Worm (Caenorhabditis elegans) whole organism, L4 larva: ENCODE results near the gene T21H3.1.
A peak's percentile ranks its signal among the peaks of the same experiment; 100 is the strongest.

Experiments
- F44E2.7 ChIP-seq: fragments of 200-800 bp; sonication (Bioruptor generic); IDR thresholded peaks from 2 replicates; pipeline ENCODE4 v2.1.2; 2022; ENCODE audit warnings: missing genetic modification characterization, missing compliant biosample characterization
- T20F7.1 ChIP-seq: fragments of 200-800 bp; sonication (Bioruptor generic); optimal IDR thresholded peaks from 2 replicates; lab custom pipeline; 2018; ENCODE audit warnings: mild to moderate bottlenecking, missing genetic modification characterization, missing compliant biosample characterization
- Y5F2A.4 ChIP-seq: fragments of 200-800 bp; sonication (Bioruptor generic); optimal IDR thresholded peaks from 2 replicates; lab custom pipeline; 2018; ENCODE audit warnings: mild to moderate bottlenecking, missing genetic modification characterization, missing compliant biosample characterization
- Y75B8A.6 ChIP-seq: fragments of 200-800 bp; sonication (Bioruptor generic); IDR thresholded peaks from 2 replicates; pipeline ENCODE4 v1.3.6; 2022; ENCODE audit warnings: missing genetic modification reagents, missing genetic modification characterization, missing compliant biosample characterization
- ZK337.2 ChIP-seq: fragments of 200-800 bp; sonication (Bioruptor generic); IDR thresholded peaks from 2 replicates; pipeline ENCODE4 v1.3.6; 2022; ENCODE audit warnings: missing genetic modification reagents, missing genetic modification characterization, missing compliant biosample characterization
- ZK546.5 ChIP-seq, 2 experiments: sonication (generic microtip); optimal IDR thresholded peaks; 2 replicates each; lab custom pipeline; 2017; ENCODE audit warnings: missing biosample characterization in 2 of 2, missing genetic modification characterization in 2 of 2
- aly-2 ChIP-seq: sonication (generic microtip); optimal IDR thresholded peaks from 2 replicates; lab custom pipeline; 2018; ENCODE audit warnings: missing biosample characterization, missing genetic modification characterization
- ama-1 ChIP-seq: fragments of 150-350 bp; optimal IDR thresholded peaks from 2 replicates; lab custom pipeline; 2014; ENCODE audit warnings: inconsistent platforms, mixed read lengths
- arid-1 ChIP-seq: fragments of 200-800 bp; sonication (Bioruptor generic); conservative IDR thresholded peaks from 2 replicates; pipeline ENCODE4 v1.3.6; 2022; ENCODE audit warnings: missing genetic modification reagents, missing genetic modification characterization, missing compliant biosample characterization
- ceh-44 ChIP-seq: fragments of 200-800 bp; sonication (Bioruptor generic); IDR thresholded peaks from 2 replicates; pipeline ENCODE4 v1.3.6; 2022; ENCODE audit warnings: missing genetic modification reagents, missing genetic modification characterization, missing compliant biosample characterization
- ceh-62 ChIP-seq: sonication (generic microtip); optimal IDR thresholded peaks from 2 replicates; lab custom pipeline; 2017; ENCODE audit warnings: missing biosample characterization, missing genetic modification characterization
- ceh-82 ChIP-seq: sonication (generic microtip); optimal IDR thresholded peaks from 2 replicates; lab custom pipeline; 2017; ENCODE audit warnings: missing biosample characterization, missing genetic modification characterization
- daf-16 ChIP-seq, 3 experiments: sonication (generic microtip); optimal IDR thresholded peaks; 2 replicates each; lab custom pipeline; 2016 to 2017; ENCODE audit warnings: missing genetic modification characterization in 3 of 3, missing genetic modification reagents in 3 of 3, mild to moderate bottlenecking in 2 of 3, missing compliant biosample characterization in 2 of 3, missing biosample characterization in 1 of 3, moderate library complexity in 1 of 3
- daf-8 ChIP-seq: fragments of 200-800 bp; sonication (Bioruptor generic); IDR thresholded peaks from 2 replicates; pipeline ENCODE4 v1.3.6; 2022; ENCODE audit warnings: missing genetic modification characterization, missing compliant biosample characterization
- dmd-6 ChIP-seq: fragments of 200-800 bp; sonication (Bioruptor generic); IDR thresholded peaks from 2 replicates; pipeline ENCODE4 v1.3.6; 2022; ENCODE audit warnings: missing genetic modification reagents, missing genetic modification characterization, missing compliant biosample characterization
- dmd-8 ChIP-seq: fragments of 200-800 bp; sonication (Bioruptor generic); IDR thresholded peaks from 2 replicates; pipeline ENCODE4 v1.3.6; 2022; ENCODE audit warnings: missing genetic modification characterization, missing compliant biosample characterization
- dmd-9 ChIP-seq: fragments of 200-800 bp; sonication (Bioruptor generic); IDR thresholded peaks from 2 replicates; pipeline ENCODE4 v1.3.6; 2022; ENCODE audit warnings: missing genetic modification reagents, missing genetic modification characterization, missing compliant biosample characterization
- dve-1 ChIP-seq: sonication (generic microtip); optimal IDR thresholded peaks from 2 replicates; lab custom pipeline; 2017; ENCODE audit warnings: antibody characterized with exemption, mild to moderate bottlenecking, missing genetic modification characterization, missing compliant biosample characterization; ENCODE audit not compliant: insufficient read depth
- egl-27 ChIP-seq: sonication (generic microtip); optimal IDR thresholded peaks from 3 replicates; lab custom pipeline; 2017; ENCODE audit warnings: missing biosample characterization, missing genetic modification reagents, missing genetic modification characterization
- egl-43 ChIP-seq: fragments of 200-800 bp; sonication (Bioruptor generic); IDR thresholded peaks from 2 replicates; pipeline ENCODE4 v1.3.6; 2022; ENCODE audit warnings: missing genetic modification reagents, missing genetic modification characterization, missing compliant biosample characterization
- hlh-11 ChIP-seq: fragments of 200-800 bp; sonication (Bioruptor generic); optimal IDR thresholded peaks from 2 replicates; lab custom pipeline; 2018; ENCODE audit warnings: mild to moderate bottlenecking, missing genetic modification characterization, missing compliant biosample characterization
- lin-13 ChIP-seq: fragments of 150-350 bp; optimal IDR thresholded peaks from 2 replicates; lab custom pipeline; 2014; ENCODE audit warnings: missing biosample characterization, missing genetic modification reagents, missing genetic modification characterization
- lin-38 ChIP-seq: fragments of 200-800 bp; sonication (Bioruptor generic); IDR thresholded peaks from 2 replicates; pipeline ENCODE4 v1.3.6; 2022; ENCODE audit warnings: missing genetic modification reagents, missing genetic modification characterization, missing compliant biosample characterization
- lsy-2 ChIP-seq, 2 experiments: fragments of 150-350 bp in 1 of 2; sonication (generic microtip) in 1 of 2; optimal IDR thresholded peaks; 2 replicates each; lab custom pipeline; 2014 to 2017; ENCODE audit warnings: missing biosample characterization in 2 of 2, missing genetic modification characterization in 2 of 2
- mdl-1 ChIP-seq, 2 experiments: fragments of 150-350 bp in 1 of 2; sonication (generic microtip) in 1 of 2; optimal IDR thresholded peaks; 2 replicates each; lab custom pipeline; 2014 to 2017; ENCODE audit warnings: missing biosample characterization in 2 of 2, missing genetic modification characterization in 2 of 2
- mep-1 ChIP-seq: fragments of 150-350 bp; sonication (generic microtip); optimal IDR thresholded peaks from 3 replicates; lab custom pipeline; 2014; ENCODE audit warnings: missing biosample characterization, missing genetic modification characterization
- nhr-237 ChIP-seq: sonication (generic microtip); optimal IDR thresholded peaks from 2 replicates; lab custom pipeline; 2017; ENCODE audit warnings: missing biosample characterization, missing genetic modification characterization
- nhr-28 ChIP-seq: fragments of 150-350 bp; optimal IDR thresholded peaks from 2 replicates; lab custom pipeline; 2014; ENCODE audit warnings: missing biosample characterization, missing genetic modification characterization
- nhr-42 ChIP-seq: fragments of 200-800 bp; sonication (Bioruptor generic); IDR thresholded peaks from 2 replicates; pipeline ENCODE4 v1.3.6; 2022; ENCODE audit warnings: missing genetic modification characterization, missing compliant biosample characterization
- nhr-6 ChIP-seq: fragments of 150-350 bp; optimal IDR thresholded peaks from 2 replicates; lab custom pipeline; 2014; ENCODE audit warnings: missing biosample characterization, missing genetic modification characterization
- pqm-1 ChIP-seq: sonication (generic microtip); optimal IDR thresholded peaks from 2 replicates; lab custom pipeline; 2017; ENCODE audit warnings: missing biosample characterization, missing genetic modification characterization
- sdz-12 ChIP-seq: fragments of 200-800 bp; sonication (Bioruptor generic); optimal IDR thresholded peaks from 2 replicates; lab custom pipeline; 2018; ENCODE audit warnings: mild to moderate bottlenecking, missing genetic modification characterization, missing compliant biosample characterization
- snpc-1.2 ChIP-seq: fragments of 200-800 bp; sonication (Bioruptor generic); IDR thresholded peaks from 2 replicates; pipeline ENCODE4 v1.3.6; 2022; ENCODE audit warnings: missing genetic modification reagents, missing genetic modification characterization, missing compliant biosample characterization
- tag-97 ChIP-seq: fragments of 200-800 bp; sonication (Bioruptor generic); IDR thresholded peaks from 2 replicates; pipeline ENCODE4 v1.3.6; 2022; ENCODE audit warnings: missing genetic modification characterization, missing compliant biosample characterization
- unc-62 ChIP-seq, 3 experiments: fragments of 150-350 bp in 1 of 3; sonication (generic microtip); optimal IDR thresholded peaks in 2 of 3; peaks in 1 of 3; 1 replicate in 1 of 3; 2 replicates in 2 of 3; lab custom pipeline; 2014 to 2017; ENCODE audit warnings: missing biosample characterization in 3 of 3, missing genetic modification characterization in 3 of 3, missing genetic modification reagents in 3 of 3, missing genotype in 1 of 3
- ztf-11 ChIP-seq: fragments of 150-350 bp; optimal IDR thresholded peaks from 2 replicates; lab custom pipeline; 2014; ENCODE audit warnings: missing biosample characterization, missing genetic modification characterization

T21H3.1 gene

ce11 chrV:1154472-1155278, 21.8 kb upstream of the T21H3.1 start (continued):
- peak in 1 of 2 experiments; percentile 41 for TF ChIP-seq unc-62 (GFP tag; optimal IDR thresholded peaks at IDR 0.05 in 1 of 2; lab: Kevin White, UChicago)
- no peak for TF ChIP-seq unc-62 (tag; optimal IDR thresholded peaks at IDR 0.05; lab: Kevin White, UChicago)
- no peak for TF ChIP-seq daf-16 (GFP tag; optimal IDR thresholded peaks at IDR 0.05; lab: Kevin White, UChicago)
- TF ChIP-seq daf-16 (tag; optimal IDR thresholded peaks at IDR 0.05; lab: Kevin White, UChicago): no peak
- TF ChIP-seq ZK546.5 (tag; optimal IDR thresholded peaks at IDR 0.05; lab: Kevin White, UChicago): no peak
- no peak for TF ChIP-seq ceh-82 (tag; lab: Kevin White, UChicago)
- no peak for TF ChIP-seq T20F7.1 (GFP tag; lab: Kevin White, UChicago)
- no peak for TF ChIP-seq nhr-42
- TF ChIP-seq dmd-9 (GFP tag; lab: Robert Waterston, UW): no peak
- TF ChIP-seq snpc-1.2 (GFP tag; lab: Robert Waterston, UW): no peak
- TF ChIP-seq mep-1 (tag; lab: Kevin White, UChicago): no peak
- no peak for TF ChIP-seq egl-27 (tag; lab: Kevin White, UChicago)
- no peak for TF ChIP-seq Y5F2A.4
- TF ChIP-seq tag-97 (GFP tag; lab: Robert Waterston, UW): no peak
- no peak for TF ChIP-seq Y75B8A.6 (GFP tag; lab: Robert Waterston, UW)
- TF ChIP-seq hlh-11: peak; percentile 57
- no peak for TF ChIP-seq aly-2 (tag; lab: Kevin White, UChicago)
- no peak for TF ChIP-seq nhr-237 (tag; lab: Kevin White, UChicago)
- TF ChIP-seq ceh-62 (tag; lab: Kevin White, UChicago): no peak
- no peak for TF ChIP-seq mdl-1 (tag; optimal IDR thresholded peaks at IDR 0.05; lab: Kevin White, UChicago)
- TF ChIP-seq ceh-44 (GFP tag; lab: Robert Waterston, UW): no peak
- no peak for TF ChIP-seq F44E2.7 (GFP tag; lab: Robert Waterston, UW)
- TF ChIP-seq ama-1 (lab: Kevin White, UChicago): no peak
- TF ChIP-seq egl-43 (GFP tag; lab: Robert Waterston, UW): no peak
- no peak for TF ChIP-seq ztf-11 (tag; lab: Kevin White, UChicago)
- TF ChIP-seq arid-1 (GFP tag; lab: Robert Waterston, UW): no peak
- TF ChIP-seq nhr-6 (tag; lab: Kevin White, UChicago): peak; percentile 6
- no peak for TF ChIP-seq dmd-8 (GFP tag; lab: Robert Waterston, UW)
- no peak for TF ChIP-seq daf-8

ce11 chrV:1155914-1156313, 20.6 kb upstream of the T21H3.1 start, which contains the start of gene cmd-1:
Gene cmd-1 (plus strand): TSS chrV:1156271.
- TF ChIP-seq lin-38 (GFP tag; lab: Robert Waterston, UW) (peak; percentile 30; the same call in 1 of the 2 replicates), ZK337.2 (no peak), pqm-1 (peak; percentile 36), lin-13 (GFP tag; lab: Kevin White, UChicago) (no peak), daf-16 (GFP tag; optimal IDR thresholded peaks at IDR 0.05; lab: Kevin White, UChicago) (no peak), daf-16 (tag; optimal IDR thresholded peaks at IDR 0.05; lab: Kevin White, UChicago) (peak; percentile 81), dve-1 (tag; lab: Kevin White, UChicago) (peak; percentile 22), arid-1 (GFP tag; lab: Robert Waterston, UW) (0 out of 2 replicates have a peak, but pooled peaks have one; percentile 23), lsy-2 (tag; optimal IDR thresholded peaks at IDR 0.05; lab: Kevin White, UChicago) (peak in 1 of 2 experiments; percentile 31), sdz-12 (GFP tag; lab: Kevin White, UChicago) (no peak), ztf-11 (tag; lab: Kevin White, UChicago) (no peak), nhr-28 (tag; lab: Kevin White, UChicago) (peak; percentile 74), hlh-11 (peak; percentile 28), dmd-6 (GFP tag; lab: Robert Waterston, UW) (peak; percentile 49)
- TF ChIP-seq, all 104 proteins: peak for 9
